Fruit fly (Drosophila melanogaster) whole organism, embryonic: ENCODE data around the gene Jarid2.

Source experiments
- Abd-B ChIP-seq: fragments of 200-800 bp; sonication (Bioruptor generic); optimal IDR thresholded peaks from 2 replicates; lab custom pipeline; 2018; ENCODE audit warnings: missing biosample characterization, mild to moderate bottlenecking, missing genetic modification characterization, moderate library complexity
- Asciz ChIP-seq: fragments of 200-800 bp; sonication (Bioruptor generic); optimal IDR thresholded peaks from 2 replicates; lab custom pipeline; 2017; ENCODE audit warnings: missing biosample characterization, mild to moderate bottlenecking, missing genetic modification characterization, missing genetic modification reagents
- Atf3 ChIP-seq: fragments of 200-800 bp; sonication (Bioruptor generic); optimal IDR thresholded peaks from 3 replicates; lab custom pipeline; 2016; ENCODE audit warnings: missing biosample characterization, missing genetic modification characterization
- Awh ChIP-seq: fragments of 200-800 bp; sonication (Bioruptor generic); IDR thresholded peaks from 2 replicates; pipeline ENCODE4, ENCODE4 v1.3.6; 2022; ENCODE audit warnings: missing biosample characterization, missing genetic modification characterization
- Bdp1 ChIP-seq: fragments of 200-800 bp; sonication (Bioruptor generic); optimal IDR thresholded peaks from 3 replicates; lab custom pipeline; 2016; ENCODE audit warnings: missing biosample characterization, missing genetic modification characterization
- CG1024 ChIP-seq: fragments of 200-800 bp; sonication (Bioruptor generic); IDR thresholded peaks from 2 replicates; pipeline ENCODE4 v1.3.6; 2022; ENCODE audit warnings: missing biosample characterization, missing genetic modification characterization
- CG10979 ChIP-seq: fragments of 200-800 bp; sonication (Bioruptor generic); optimal IDR thresholded peaks from 2 replicates; lab custom pipeline; 2018; ENCODE audit warnings: missing biosample characterization, mild to moderate bottlenecking, missing genetic modification characterization, moderate library complexity
- CG11504 ChIP-seq: fragments of 200-800 bp; sonication (Bioruptor generic); optimal IDR thresholded peaks from 3 replicates; lab custom pipeline; 2019; ENCODE audit warnings: missing biosample characterization, mild to moderate bottlenecking, missing genetic modification characterization, moderate library complexity
- CG12104 ChIP-seq: fragments of 200-800 bp; sonication (Bioruptor generic); optimal IDR thresholded peaks from 3 replicates; lab custom pipeline; 2016; ENCODE audit warnings: missing biosample characterization, missing genetic modification characterization
- CG13296 ChIP-seq: fragments of 200-800 bp; sonication (Bioruptor generic); optimal IDR thresholded peaks from 3 replicates; lab custom pipeline; 2018; ENCODE audit warnings: missing biosample characterization, mild to moderate bottlenecking, missing genetic modification characterization
- CG13775 ChIP-seq: fragments of 200-800 bp; sonication (Bioruptor generic); optimal IDR thresholded peaks from 3 replicates; lab custom pipeline; 2017; ENCODE audit warnings: missing biosample characterization, mild to moderate bottlenecking, missing genetic modification characterization
- CG14860 ChIP-seq: fragments of 200-800 bp; sonication (Bioruptor generic); IDR thresholded peaks from 3 replicates; pipeline ENCODE4 v1.3.6; 2022; ENCODE audit warnings: missing biosample characterization, missing genetic modification characterization; ENCODE audit not compliant: partially characterized antibody
- CG17912 ChIP-seq: fragments of 200-800 bp; sonication (Bioruptor generic); optimal IDR thresholded peaks from 2 replicates; lab custom pipeline; 2018; ENCODE audit warnings: missing biosample characterization, mild to moderate bottlenecking, missing genetic modification characterization
- CG1792 ChIP-seq: fragments of 200-800 bp; sonication (Bioruptor generic); optimal IDR thresholded peaks from 2 replicates; lab custom pipeline; 2016; ENCODE audit warnings: missing biosample characterization, missing genetic modification characterization
- CG2712 ChIP-seq: fragments of 200-800 bp; optimal IDR thresholded peaks from 3 replicates; lab custom pipeline; 2019; ENCODE audit warnings: missing biosample characterization, mild to moderate bottlenecking, missing genetic modification characterization, moderate library complexity
- CG31441 ChIP-seq: fragments of 200-800 bp; sonication (Bioruptor generic); IDR thresholded peaks from 2 replicates; pipeline ENCODE4 v1.3.6; 2022; ENCODE audit warnings: missing biosample characterization, missing genetic modification characterization
- CG4617 ChIP-seq: fragments of 200-800 bp; sonication (Bioruptor generic); optimal IDR thresholded peaks from 3 replicates; lab custom pipeline; 2016; ENCODE audit warnings: missing biosample characterization, missing genetic modification characterization, borderline replicate concordance
- CG7786 ChIP-seq: fragments of 200-800 bp; sonication (Bioruptor generic); optimal IDR thresholded peaks from 2 replicates; lab custom pipeline; 2016; ENCODE audit warnings: missing biosample characterization, missing genetic modification characterization
- CG8359 ChIP-seq: fragments of 200-800 bp; sonication (Bioruptor generic); optimal IDR thresholded peaks from 2 replicates; lab custom pipeline; 2017; ENCODE audit warnings: missing biosample characterization, mild to moderate bottlenecking, missing genetic modification characterization, borderline replicate concordance
- CG9797 ChIP-seq: fragments of 200-800 bp; sonication (Bioruptor generic); optimal IDR thresholded peaks from 3 replicates; lab custom pipeline; 2018; ENCODE audit warnings: missing biosample characterization, mild to moderate bottlenecking, missing genetic modification characterization
- CG9932 ChIP-seq: fragments of 200-800 bp; sonication (Bioruptor generic); IDR thresholded peaks from 2 replicates; pipeline ENCODE4 v1.3.6; 2022; ENCODE audit warnings: missing biosample characterization, missing genetic modification characterization
- Dref ChIP-seq: fragments of 200-800 bp; sonication (Bioruptor generic); IDR thresholded peaks from 2 replicates; pipeline ENCODE4 v1.3.6; 2022; ENCODE audit warnings: missing biosample characterization, missing genetic modification characterization
- Gug ChIP-seq: fragments of 200-800 bp; sonication (Bioruptor generic); IDR thresholded peaks from 4 replicates; pipeline ENCODE4 v1.3.6; 2022; ENCODE audit warnings: missing biosample characterization, missing genetic modification characterization
- HmgD ChIP-seq: fragments of 200-800 bp; sonication (Bioruptor generic); optimal IDR thresholded peaks from 3 replicates; lab custom pipeline; 2016; ENCODE audit warnings: missing biosample characterization, missing genetic modification characterization
- Hr78 ChIP-seq, 2 experiments: fragments of 200-800 bp in 1 of 2; fragments of >200 bp in 1 of 2; sonication (Bioruptor generic) in 1 of 2; optimal IDR thresholded peaks; 2 replicates each; lab custom pipeline; 2017 to 2019; ENCODE audit warnings: missing biosample characterization in 2 of 2, missing genetic modification characterization in 2 of 2, mild to moderate bottlenecking in 1 of 2, moderate library complexity in 1 of 2
- Mes4 ChIP-seq: fragments of 200-800 bp; sonication (Bioruptor generic); optimal IDR thresholded peaks from 2 replicates; lab custom pipeline; 2016; ENCODE audit warnings: missing biosample characterization, missing genetic modification characterization
- Spps ChIP-seq: fragments of 200-800 bp; sonication (Bioruptor generic); optimal IDR thresholded peaks from 2 replicates; lab custom pipeline; 2018; ENCODE audit warnings: missing biosample characterization, mild to moderate bottlenecking, missing genetic modification characterization
- Xbp1 ChIP-seq: fragments of 200-800 bp; sonication (Bioruptor generic); optimal IDR thresholded peaks from 3 replicates; lab custom pipeline; 2016; ENCODE audit warnings: missing biosample characterization, mild to moderate bottlenecking, missing genetic modification characterization
- bsh ChIP-seq, 2 experiments: fragments of 200-800 bp; sonication (Bioruptor generic); optimal IDR thresholded peaks; 2 replicates each; lab custom pipeline; 2017 to 2018; ENCODE audit warnings: mild to moderate bottlenecking in 2 of 2, missing biosample characterization in 2 of 2, missing genetic modification characterization in 2 of 2, moderate library complexity in 1 of 2
- corto ChIP-seq: fragments of 200-800 bp; sonication (Bioruptor generic); optimal IDR thresholded peaks from 2 replicates; lab custom pipeline; 2016; ENCODE audit warnings: missing biosample characterization, mild to moderate bottlenecking, missing genetic modification characterization, moderate library complexity
- dati ChIP-seq: fragments of 200-800 bp; sonication (Bioruptor generic); IDR thresholded peaks from 2 replicates; pipeline ENCODE4 v1.3.6; 2022; ENCODE audit warnings: missing biosample characterization, missing genetic modification characterization
- dpn ChIP-seq, 2 experiments: fragments of 200-800 bp; sonication (Bioruptor generic); optimal IDR thresholded peaks; 3 replicates each; lab custom pipeline; 2016; ENCODE audit warnings: missing biosample characterization in 2 of 2, missing genetic modification characterization in 2 of 2
- exex ChIP-seq: fragments of 200-800 bp; sonication (Bioruptor generic); optimal IDR thresholded peaks from 4 replicates; lab custom pipeline; 2018; ENCODE audit warnings: missing biosample characterization, mild to moderate bottlenecking, missing genetic modification characterization, moderate library complexity
- fd102C ChIP-seq: fragments of 200-800 bp; sonication (Bioruptor generic); optimal IDR thresholded peaks from 2 replicates; lab custom pipeline; 2018; ENCODE audit warnings: missing biosample characterization, mild to moderate bottlenecking, missing genetic modification characterization, moderate library complexity
- hbn ChIP-seq: fragments of 200-800 bp; sonication (Bioruptor generic); IDR thresholded peaks from 2 replicates; pipeline ENCODE4 v1.3.6; 2022; ENCODE audit warnings: missing biosample characterization, missing genetic modification characterization; ENCODE audit not compliant: partially characterized antibody
- her ChIP-seq: fragments of 200-800 bp; sonication (Bioruptor generic); optimal IDR thresholded peaks from 2 replicates; lab custom pipeline; 2016; ENCODE audit warnings: missing biosample characterization, missing genetic modification characterization
- ind ChIP-seq: fragments of 200-800 bp; sonication (Bioruptor generic); optimal IDR thresholded peaks from 3 replicates; lab custom pipeline; 2016; ENCODE audit warnings: missing biosample characterization, missing genetic modification characterization
- inv ChIP-seq: fragments of 200-800 bp; sonication (Bioruptor generic); IDR thresholded peaks from 2 replicates; pipeline ENCODE4 v1.3.6; 2022; ENCODE audit warnings: missing biosample characterization, missing genetic modification characterization; ENCODE audit not compliant: partially characterized antibody
- kah ChIP-seq: fragments of 200-800 bp; sonication (Bioruptor generic); optimal IDR thresholded peaks from 2 replicates; lab custom pipeline; 2018; ENCODE audit warnings: missing biosample characterization, mild to moderate bottlenecking, missing genetic modification characterization
- ken ChIP-seq: fragments of 200-800 bp; sonication (Bioruptor generic); IDR thresholded peaks from 3 replicates; pipeline ENCODE4 v1.3.6; 2022; ENCODE audit warnings: missing biosample characterization, missing genetic modification characterization
- lab ChIP-seq: fragments of 200-800 bp; sonication (Bioruptor generic); optimal IDR thresholded peaks from 3 replicates; lab custom pipeline; 2017; ENCODE audit warnings: missing biosample characterization, missing genetic modification characterization, mild to moderate bottlenecking, moderate library complexity, missing genetic modification reagents
- pita ChIP-seq: fragments of 200-800 bp; sonication (Bioruptor generic); optimal IDR thresholded peaks from 2 replicates; lab custom pipeline; 2017; ENCODE audit warnings: missing biosample characterization, mild to moderate bottlenecking, missing genetic modification characterization
- sd ChIP-seq: fragments of 200-800 bp; sonication (Bioruptor generic); optimal IDR thresholded peaks from 3 replicates; lab custom pipeline; 2018; ENCODE audit warnings: missing biosample characterization, mild to moderate bottlenecking, missing genetic modification characterization, moderate library complexity
- sim ChIP-seq: fragments of 200-800 bp; sonication (Bioruptor generic); IDR thresholded peaks from 2 replicates; pipeline ENCODE4 v1.3.6; 2022; ENCODE audit warnings: missing biosample characterization, missing genetic modification characterization
- sob ChIP-seq: fragments of 200-800 bp; sonication (Bioruptor generic); IDR thresholded peaks from 2 replicates; pipeline ENCODE4 v1.3.6; 2022; ENCODE audit warnings: missing biosample characterization, missing genetic modification characterization
- sqz ChIP-seq: fragments of 200-800 bp; sonication (Bioruptor generic); optimal IDR thresholded peaks from 3 replicates; lab custom pipeline; 2018; ENCODE audit warnings: missing biosample characterization, mild to moderate bottlenecking, missing genetic modification characterization
- sr ChIP-seq: fragments of 200-800 bp; sonication (Bioruptor generic); IDR thresholded peaks from 3 replicates; pipeline ENCODE4 v1.3.6; 2022; ENCODE audit warnings: missing biosample characterization, missing genetic modification characterization
- tio ChIP-seq: fragments of 200-800 bp; sonication (Bioruptor generic); optimal IDR thresholded peaks from 2 replicates; lab custom pipeline; 2017; ENCODE audit warnings: missing biosample characterization, missing genetic modification characterization, inconsistent platforms
- twi ChIP-seq: fragments of 200-800 bp; optimal IDR thresholded peaks from 2 replicates; lab custom pipeline; 2019; ENCODE audit warnings: missing biosample characterization, mild to moderate bottlenecking, missing genetic modification characterization, moderate library complexity

The Jarid2 gene

DNA sequence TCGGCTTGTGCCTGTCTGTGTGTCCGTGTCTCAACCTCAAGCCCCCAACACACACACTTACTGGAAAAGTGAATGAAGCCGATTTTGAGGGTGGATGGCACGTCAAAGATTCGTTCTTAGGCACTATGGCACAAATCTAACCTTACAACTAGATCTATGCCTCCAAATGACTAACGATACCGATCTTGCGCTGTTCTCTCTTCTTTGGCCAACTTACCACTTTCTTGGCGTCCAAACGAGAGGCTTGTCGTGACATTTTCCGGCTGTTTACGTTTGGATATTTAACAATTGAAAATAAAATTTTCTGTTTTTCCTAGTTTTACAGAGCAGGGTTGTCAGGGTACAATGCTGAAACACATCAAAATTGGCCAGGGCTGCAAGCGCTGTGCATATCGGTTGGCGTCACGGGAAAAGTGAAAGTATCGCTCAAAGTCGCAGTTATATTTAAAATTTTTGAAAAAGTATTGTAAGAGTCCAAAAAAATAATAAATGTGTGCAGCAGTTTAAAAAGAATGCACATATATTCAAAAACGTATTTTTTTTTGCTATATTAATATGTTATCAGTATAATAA, 34.8 kb upstream of the Jarid2 start, which contains the start of the genes Bet3 and Nf-YA (continued):
- TF ChIP-seq ind (GFP tag; lab: Kevin White, UChicago) (peak; percentile 61), bsh (GFP tag; optimal IDR thresholded peaks at IDR 0.05; lab: Kevin White, UChicago) (peak in 1 of 2 experiments; percentile 28), Dref (GFP tag; lab: Robert Waterston, UW) (peak; percentile 68), Xbp1 (GFP tag; lab: Kevin White, UChicago) (peak; percentile 78), CG1792 (peak; percentile 27), dati (GFP tag; lab: Robert Waterston, UW) (no peak), Gug (GFP tag; lab: Robert Waterston, UW) (peak; percentile 81), Bdp1 (peak; percentile 0), HmgD (GFP tag; lab: Kevin White, UChicago) (peak; percentile 67), CG17912 (peak; percentile 62), inv (peak; percentile 79), tio (GFP tag; lab: Kevin White, UChicago) (no peak), sr (GFP tag; lab: Robert Waterston, UW) (no peak), CG9932 (GFP tag; lab: Robert Waterston, UW) (peak; percentile 86), CG11504 (tag; lab: Kevin White, UChicago) (no peak), CG13296 (GFP tag; lab: Kevin White, UChicago) (peak; percentile 0), CG14860 (GFP tag; lab: Robert Waterston, UW) (peak; percentile 84), ken (GFP tag; lab: Robert Waterston, UW) (peak; percentile 70), CG9797 (GFP tag; lab: Kevin White, UChicago) (peak; percentile 53), Hr78 (GFP tag; optimal IDR thresholded peaks at IDR 0.05; lab: Kevin White, UChicago) (no peak), CG2712 (tag; lab: Kevin White, UChicago) (peak; percentile 65), sob (peak; percentile 62), CG4617 (GFP tag; lab: Kevin White, UChicago) (peak; percentile 90), her (GFP tag; lab: Kevin White, UChicago) (peak; percentile 36), sd (tag; lab: Kevin White, UChicago) (peak; percentile 38), Asciz (GFP tag; lab: Kevin White, UChicago) (no peak), CG1024 (GFP tag; lab: Robert Waterston, UW) (no peak), sqz (GFP tag; lab: Kevin White, UChicago) (no peak), CG7786 (GFP tag; lab: Kevin White, UChicago) (peak; percentile 51), sim (GFP tag; lab: Robert Waterston, UW) (no peak), twi (tag; lab: Kevin White, UChicago) (no peak), kah (GFP tag; lab: Kevin White, UChicago) (no peak), hbn (GFP tag; lab: Robert Waterston, UW) (peak; percentile 87), CG10979 (tag; lab: Kevin White, UChicago) (peak; percentile 47), Awh (GFP tag; lab: Robert Waterston, UW) (no peak), CG8359 (no peak), exex (tag; lab: Kevin White, UChicago) (no peak), CG13775 (peak; percentile 49), Mes4 (GFP tag; lab: Kevin White, UChicago) (no peak), Abd-B (GFP tag; lab: Kevin White, UChicago) (peak; percentile 88), fd102C (GFP tag; lab: Kevin White, UChicago) (peak; percentile 11), corto (GFP tag; lab: Kevin White, UChicago) (no peak), Spps (tag; lab: Kevin White, UChicago) (no peak), Atf3 (GFP tag; lab: Kevin White, UChicago) (peak; percentile 24), lab (GFP tag; lab: Kevin White, UChicago) (peak; percentile 32), dpn (GFP tag; optimal IDR thresholded peaks at IDR 0.05; lab: Kevin White, UChicago) (peak; percentile 65 to 68), CG12104 (peak; percentile 30), CG31441 (GFP tag; lab: Robert Waterston, UW) (peak; percentile 74), pita (GFP tag; lab: Kevin White, UChicago) (peak; percentile 37)
